Fruit fly (Drosophila melanogaster) whole organism, prepupa: ENCODE measurements around the gene CG10761.
A peak's percentile ranks its signal among the peaks of the same experiment; 100 is the strongest.

Experiments used
- Blimp-1 ChIP-seq: fragments of 200-800 bp; sonication (Bioruptor generic); optimal IDR thresholded peaks from 3 replicates; lab custom pipeline; 2017; ENCODE audit warnings: missing biosample characterization, missing genetic modification characterization, mild to moderate bottlenecking, moderate library complexity, missing genetic modification reagents
- CG10669 ChIP-seq: fragments of 200-800 bp; sonication (Bioruptor generic); optimal IDR thresholded peaks from 3 replicates; lab custom pipeline; 2018; ENCODE audit warnings: missing biosample characterization, mild to moderate bottlenecking, missing genetic modification characterization, moderate library complexity
- CG11762 ChIP-seq: fragments of 200-800 bp; sonication (Bioruptor generic); optimal IDR thresholded peaks from 3 replicates; lab custom pipeline; 2016; ENCODE audit warnings: missing biosample characterization, missing genetic modification characterization; ENCODE audit not compliant: insufficient read depth
- CG11902 ChIP-seq: fragments of 200-800 bp; sonication (Bioruptor generic); optimal IDR thresholded peaks from 3 replicates; lab custom pipeline; 2016; ENCODE audit warnings: missing biosample characterization, missing genetic modification characterization
- CG15336 ChIP-seq: fragments of 200-800 bp; sonication (Bioruptor generic); IDR thresholded peaks from 2 replicates; pipeline ENCODE4 v1.3.6; 2022; ENCODE audit warnings: missing biosample characterization, missing genetic modification characterization
- CG1621 ChIP-seq: fragments of 200-800 bp; sonication (Bioruptor generic); optimal IDR thresholded peaks from 3 replicates; lab custom pipeline; 2018; ENCODE audit warnings: missing biosample characterization, mild to moderate bottlenecking, missing genetic modification characterization
- CG16779 ChIP-seq: fragments of 200-800 bp; sonication (Bioruptor generic); optimal IDR thresholded peaks from 3 replicates; lab custom pipeline; 2017; ENCODE audit warnings: missing biosample characterization, mild to moderate bottlenecking, missing genetic modification characterization
- CG31627 ChIP-seq: fragments of 200-800 bp; sonication (Bioruptor generic); optimal IDR thresholded peaks from 3 replicates; lab custom pipeline; 2016; ENCODE audit warnings: missing biosample characterization, missing genetic modification characterization
- CG32006 ChIP-seq: fragments of 200-800 bp; sonication (Bioruptor generic); optimal IDR thresholded peaks from 3 replicates; lab custom pipeline; 2017; ENCODE audit warnings: missing biosample characterization, mild to moderate bottlenecking, missing genetic modification characterization
- CG34406 ChIP-seq: fragments of 200-800 bp; sonication (Bioruptor generic); optimal IDR thresholded peaks from 3 replicates; lab custom pipeline; 2016; ENCODE audit warnings: missing biosample characterization, missing genetic modification characterization
- CG3919 ChIP-seq: fragments of 200-800 bp; sonication (Bioruptor generic); optimal IDR thresholded peaks from 3 replicates; lab custom pipeline; 2016; ENCODE audit warnings: missing biosample characterization, missing genetic modification characterization
- CG4318 ChIP-seq: fragments of 200-800 bp; sonication (Bioruptor generic); optimal IDR thresholded peaks from 3 replicates; lab custom pipeline; 2017; ENCODE audit warnings: missing biosample characterization, mild to moderate bottlenecking, missing genetic modification characterization
- CG6163 ChIP-seq: fragments of 200-800 bp; sonication (Bioruptor generic); IDR thresholded peaks from 3 replicates; pipeline ENCODE4 v1.3.6; 2022; ENCODE audit warnings: missing biosample characterization, missing genetic modification characterization
- CG6276 ChIP-seq: fragments of 200-800 bp; sonication (Bioruptor generic); optimal IDR thresholded peaks from 2 replicates; lab custom pipeline; 2017; ENCODE audit warnings: missing biosample characterization, mild to moderate bottlenecking, missing genetic modification characterization
- CG6792 ChIP-seq: fragments of 200-800 bp; sonication (Bioruptor generic); optimal IDR thresholded peaks from 3 replicates; lab custom pipeline; 2016; ENCODE audit warnings: missing biosample characterization, missing genetic modification characterization
- CG6808 ChIP-seq: fragments of 200-800 bp; sonication (Bioruptor generic); optimal IDR thresholded peaks from 3 replicates; lab custom pipeline; 2017; ENCODE audit warnings: missing biosample characterization, missing genetic modification characterization, mild to moderate bottlenecking, moderate library complexity, missing genetic modification reagents
- CG8119 ChIP-seq: fragments of 200-800 bp; sonication (Bioruptor generic); IDR thresholded peaks from 3 replicates; pipeline ENCODE4 v1.3.6; 2022; ENCODE audit warnings: missing biosample characterization, missing genetic modification characterization
- CG8632 ChIP-seq: fragments of 200-800 bp; sonication (Bioruptor generic); optimal IDR thresholded peaks from 3 replicates; lab custom pipeline; 2016; ENCODE audit warnings: missing biosample characterization, missing genetic modification characterization
- CG9139 ChIP-seq: fragments of 200-800 bp; sonication (Bioruptor generic); optimal IDR thresholded peaks from 3 replicates; lab custom pipeline; 2017; ENCODE audit warnings: missing biosample characterization, mild to moderate bottlenecking, missing genetic modification characterization
- Eip75B ChIP-seq: fragments of 200-800 bp; sonication (Bioruptor generic); optimal IDR thresholded peaks from 3 replicates; lab custom pipeline; 2016; ENCODE audit warnings: missing biosample characterization, missing genetic modification characterization
- Eip78C ChIP-seq: fragments of 200-800 bp; sonication (Bioruptor generic); peaks from one replicate; lab custom pipeline; 2016; ENCODE audit warnings: missing biosample characterization, missing genetic modification characterization
- Ets21C ChIP-seq: fragments of 200-800 bp; sonication (Bioruptor generic); optimal IDR thresholded peaks from 3 replicates; lab custom pipeline; 2016; ENCODE audit warnings: missing biosample characterization, missing genetic modification characterization
- Ets96B ChIP-seq: fragments of 200-800 bp; optimal IDR thresholded peaks from 2 replicates; lab custom pipeline; 2019; ENCODE audit warnings: missing biosample characterization, mild to moderate bottlenecking, missing genetic modification characterization, moderate library complexity
- Hr39 ChIP-seq: fragments of 200-800 bp; sonication (Bioruptor generic); optimal IDR thresholded peaks from 2 replicates; lab custom pipeline; 2016; ENCODE audit warnings: missing biosample characterization, missing genetic modification characterization
- Hr4 ChIP-seq: fragments of 200-800 bp; sonication (Bioruptor generic); optimal IDR thresholded peaks from 3 replicates; lab custom pipeline; 2016; ENCODE audit warnings: missing biosample characterization, missing genetic modification characterization
- Lpt ChIP-seq: fragments of 200-800 bp; sonication (Bioruptor generic); optimal IDR thresholded peaks from 3 replicates; lab custom pipeline; 2016; ENCODE audit warnings: missing biosample characterization, missing genetic modification characterization
- Met ChIP-seq: fragments of 200-800 bp; sonication (Bioruptor generic); optimal IDR thresholded peaks from 3 replicates; lab custom pipeline; 2016; ENCODE audit warnings: missing biosample characterization, missing genetic modification characterization
- OdsH ChIP-seq: fragments of 200-800 bp; sonication (Bioruptor generic); optimal IDR thresholded peaks from 3 replicates; lab custom pipeline; 2016; ENCODE audit warnings: missing biosample characterization, missing genetic modification characterization
- Smox ChIP-seq: fragments of 200-800 bp; sonication (Bioruptor generic); optimal IDR thresholded peaks from 3 replicates; lab custom pipeline; 2016; ENCODE audit warnings: missing biosample characterization, missing genetic modification characterization
- Sox102F ChIP-seq: fragments of 200-800 bp; sonication (Bioruptor generic); optimal IDR thresholded peaks from 2 replicates; lab custom pipeline; 2016; ENCODE audit warnings: missing biosample characterization, mild to moderate bottlenecking, missing genetic modification characterization
- Sox14 ChIP-seq: fragments of 200-800 bp; sonication (Bioruptor generic); optimal IDR thresholded peaks from 3 replicates; lab custom pipeline; 2016; ENCODE audit warnings: missing biosample characterization, missing genetic modification characterization
- Sox15 ChIP-seq: fragments of 200-800 bp; sonication (Bioruptor generic); optimal IDR thresholded peaks from 3 replicates; lab custom pipeline; 2016; ENCODE audit warnings: missing biosample characterization, missing genetic modification characterization
- achi ChIP-seq: fragments of 200-800 bp; sonication (Bioruptor generic); optimal IDR thresholded peaks from 3 replicates; lab custom pipeline; 2016; ENCODE audit warnings: missing biosample characterization, missing genetic modification characterization
- acj6 ChIP-seq: fragments of 200-800 bp; sonication (Bioruptor generic); optimal IDR thresholded peaks from 3 replicates; lab custom pipeline; 2016; ENCODE audit warnings: missing biosample characterization, missing genetic modification characterization
- cyc ChIP-seq: fragments of 200-800 bp; sonication (Bioruptor generic); optimal IDR thresholded peaks from 3 replicates; lab custom pipeline; 2016; ENCODE audit warnings: missing biosample characterization, missing genetic modification characterization
- dac ChIP-seq: fragments of 200-800 bp; sonication (Bioruptor generic); optimal IDR thresholded peaks from 2 replicates; lab custom pipeline; 2017; ENCODE audit warnings: missing biosample characterization, mild to moderate bottlenecking, missing genetic modification characterization
- dsx ChIP-seq: fragments of 200-800 bp; optimal IDR thresholded peaks from 3 replicates; lab custom pipeline; 2019; ENCODE audit warnings: missing biosample characterization, mild to moderate bottlenecking, missing genetic modification characterization, moderate library complexity; ENCODE audit not compliant: poor library complexity, severe bottlenecking
- esn ChIP-seq: fragments of 200-800 bp; sonication (Bioruptor generic); optimal IDR thresholded peaks from 2 replicates; lab custom pipeline; 2016; ENCODE audit warnings: missing biosample characterization, mild to moderate bottlenecking, missing genetic modification characterization, moderate library complexity
- fd59A ChIP-seq: fragments of 200-800 bp; sonication (Bioruptor generic); optimal IDR thresholded peaks from 2 replicates; lab custom pipeline; 2017; ENCODE audit warnings: missing biosample characterization, mild to moderate bottlenecking, missing genetic modification characterization, missing genetic modification reagents
- fd85E ChIP-seq: fragments of 200-800 bp; sonication (Bioruptor generic); optimal IDR thresholded peaks from 3 replicates; lab custom pipeline; 2016; ENCODE audit warnings: missing biosample characterization, missing genetic modification characterization
- lz ChIP-seq: fragments of 200-800 bp; sonication (Bioruptor generic); optimal IDR thresholded peaks from 3 replicates; lab custom pipeline; 2016; ENCODE audit warnings: missing biosample characterization, missing genetic modification characterization
- net ChIP-seq: fragments of 200-800 bp; sonication (Bioruptor generic); optimal IDR thresholded peaks from 3 replicates; lab custom pipeline; 2016; ENCODE audit warnings: missing biosample characterization, missing genetic modification characterization
- pdm3 ChIP-seq: fragments of 200-800 bp; sonication (Bioruptor generic); optimal IDR thresholded peaks from 3 replicates; lab custom pipeline; 2016; ENCODE audit warnings: missing biosample characterization, missing genetic modification characterization
- salr ChIP-seq, 2 experiments: fragments of 200-800 bp; sonication (Bioruptor generic); optimal IDR thresholded peaks; 3 replicates each; lab custom pipeline; 2016 to 2018; ENCODE audit warnings: missing biosample characterization in 2 of 2, missing genetic modification characterization in 2 of 2, mild to moderate bottlenecking in 1 of 2
- spab ChIP-seq: fragments of 200-800 bp; sonication (Bioruptor generic); optimal IDR thresholded peaks from 2 replicates; lab custom pipeline; 2017; ENCODE audit warnings: missing biosample characterization, mild to moderate bottlenecking, missing genetic modification characterization, missing genetic modification reagents
- ss ChIP-seq, 2 experiments: fragments of 200-800 bp; sonication (Bioruptor generic); optimal IDR thresholded peaks; 2 replicates in 1 of 2; 3 replicates in 1 of 2; lab custom pipeline; 2017 to 2018; ENCODE audit warnings: mild to moderate bottlenecking in 2 of 2, missing biosample characterization in 2 of 2, missing genetic modification characterization in 2 of 2, moderate library complexity in 1 of 2
- svp ChIP-seq: fragments of 200-800 bp; sonication (Bioruptor generic); peaks from one replicate; lab custom pipeline; 2016; ENCODE audit warnings: missing biosample characterization, missing genetic modification characterization
- topi ChIP-seq: fragments of 200-800 bp; sonication (Bioruptor generic); optimal IDR thresholded peaks from 3 replicates; lab custom pipeline; 2016; ENCODE audit warnings: missing biosample characterization, missing genetic modification characterization

The CG10761 gene

DNA sequence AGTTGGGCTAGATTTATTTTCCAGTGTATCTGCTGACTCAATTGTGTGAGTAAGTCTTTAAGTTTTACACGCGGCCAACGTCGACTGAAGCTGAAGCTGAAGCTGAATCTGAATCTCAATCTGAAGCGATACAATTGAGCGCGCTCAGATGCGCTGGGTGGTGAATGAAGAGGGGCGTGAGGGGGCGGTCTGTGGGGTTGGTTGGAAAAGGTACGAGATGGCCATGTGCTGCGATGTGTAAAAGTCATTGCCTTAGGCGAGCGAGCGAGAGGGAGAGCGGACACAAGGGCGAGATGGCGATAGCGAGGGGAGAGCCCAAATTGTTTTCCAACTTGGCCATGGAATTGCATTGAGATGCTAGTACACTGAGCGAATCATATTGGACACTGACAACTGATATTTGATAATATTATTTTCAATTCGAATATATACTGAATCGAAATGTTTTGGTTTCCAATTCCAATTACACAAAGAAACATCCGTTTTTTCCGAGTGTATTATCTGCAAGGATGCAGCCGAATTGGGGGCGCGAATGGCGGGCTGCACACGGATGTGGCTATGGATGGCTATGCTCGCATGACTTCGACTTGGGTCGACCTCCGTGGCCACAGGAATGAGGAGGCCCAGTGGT lies 34.1 kb upstream of the CG10761 start (continued):
- TF ChIP-seq CG9139 (GFP tag; lab: Kevin White, UChicago): peak; percentile 35
- TF ChIP-seq CG6792 (GFP tag; lab: Kevin White, UChicago): peak; percentile 71
- peak; percentile 34 for TF ChIP-seq spab (GFP tag; lab: Kevin White, UChicago)
- TF ChIP-seq CG31627 (GFP tag; lab: Kevin White, UChicago): peak; percentile 66
- TF ChIP-seq CG6808 (GFP tag; lab: Kevin White, UChicago): peak; percentile 29
- peak; percentile 70 for TF ChIP-seq pdm3 (GFP tag; lab: Kevin White, UChicago)
- peak; percentile 55 for TF ChIP-seq dsx (GFP tag; lab: Kevin White, UChicago)
- TF ChIP-seq CG11762 (GFP tag; lab: Kevin White, UChicago): peak; percentile 65
- peak; percentile 70 for TF ChIP-seq lz (GFP tag; lab: Kevin White, UChicago)
- peak; percentile 13 for TF ChIP-seq net (GFP tag; lab: Kevin White, UChicago)
- peak; percentile 69 for TF ChIP-seq CG32006 (GFP tag; lab: Kevin White, UChicago)
- peak; percentile 52 for TF ChIP-seq Ets96B (tag; lab: Kevin White, UChicago)
- peak; percentile 88 for TF ChIP-seq svp (GFP tag; lab: Kevin White, UChicago)
- TF ChIP-seq salr (GFP tag; optimal IDR thresholded peaks at IDR 0.05; lab: Kevin White, UChicago): peak; percentile 26 to 39
- TF ChIP-seq achi (GFP tag; lab: Kevin White, UChicago): peak; percentile 70
- TF ChIP-seq CG4318: peak; percentile 41
- peak; percentile 31 for TF ChIP-seq fd59A
- peak; percentile 66 for TF ChIP-seq OdsH
- peak; percentile 64 for TF ChIP-seq CG10669 (GFP tag; lab: Kevin White, UChicago)
- peak; percentile 82 for TF ChIP-seq CG15336 (GFP tag; lab: Robert Waterston, UW)
- TF ChIP-seq Smox (GFP tag; lab: Kevin White, UChicago): peak; percentile 67
- peak; percentile 68 for TF ChIP-seq CG1621
- TF ChIP-seq topi (GFP tag; lab: Kevin White, UChicago): peak; percentile 78

- TF ChIP-seq fd85E (no peak), Sox14 (GFP tag; lab: Kevin White, UChicago) (no peak), lz (GFP tag; lab: Kevin White, UChicago) (peak; percentile 60), salr (GFP tag; optimal IDR thresholded peaks at IDR 0.05; lab: Kevin White, UChicago) (peak in 1 of 2 experiments; percentile 1), acj6 (peak; percentile 16), Eip75B (no peak), svp (GFP tag; lab: Kevin White, UChicago) (peak; percentile 62), Hr4 (peak; percentile 10), Sox15 (GFP tag; lab: Kevin White, UChicago) (peak; percentile 9), CG8632 (GFP tag; lab: Kevin White, UChicago) (peak; percentile 8), CG6163 (GFP tag; lab: Robert Waterston, UW) (no peak), spab (GFP tag; lab: Kevin White, UChicago) (peak; percentile 30), CG6276 (GFP tag; lab: Kevin White, UChicago) (peak; percentile 47), esn (GFP tag; lab: Kevin White, UChicago) (peak; percentile 69), Eip78C (GFP tag; lab: Kevin White, UChicago) (peak; percentile 82), Met (peak; percentile 53), Ets21C (peak; percentile 8), dac (peak; percentile 1), CG11762 (GFP tag; lab: Kevin White, UChicago) (no peak), CG34406 (GFP tag; lab: Kevin White, UChicago) (peak; percentile 35), Lpt (GFP tag; lab: Kevin White, UChicago) (no peak), ss (GFP tag; optimal IDR thresholded peaks at IDR 0.05; lab: Kevin White, UChicago) (peak in 1 of 2 experiments; percentile 21), Blimp-1 (no peak), CG3919 (GFP tag; lab: Kevin White, UChicago) (peak; percentile 9), CG8119 (no peak), Smox (GFP tag; lab: Kevin White, UChicago) (peak; percentile 38), Sox102F (peak; percentile 20), achi (GFP tag; lab: Kevin White, UChicago) (peak; percentile 23), cyc (peak; percentile 32), Hr39 (GFP tag; lab: Kevin White, UChicago) (peak; percentile 14), CG9139 (GFP tag; lab: Kevin White, UChicago) (no peak), CG11902 (GFP tag; lab: Kevin White, UChicago) (peak; percentile 7), CG10669 (GFP tag; lab: Kevin White, UChicago) (peak; percentile 5), CG16779 (tag; lab: Kevin White, UChicago) (no peak)
These were observed 33.5 kb upstream of the CG10761 start for dm6 chrX:8196157-8196526.
